Worm (Caenorhabditis elegans): Measurements from ENCODE around the gene F21H7.5.

ce11 chrV:16237223-16237622 is at the start of gene F21H7.5:
- TF ChIP-seq nhr-76 (tag; optimal IDR thresholded peaks at IDR 0.05) (no peak), mes-2 (tag; optimal IDR thresholded peaks at IDR 0.05; ENCODE audit: poor library complexity, severe bottlenecking) (no peak), dve-1 (tag; optimal IDR thresholded peaks at IDR 0.05; ENCODE audit: insufficient read depth) (no peak), unc-62 (GFP tag; optimal IDR thresholded peaks at IDR 0.05 in 1 of 2) (no peak), unc-62 (tag; optimal IDR thresholded peaks at IDR 0.05) (no peak), egl-27 (tag; optimal IDR thresholded peaks at IDR 0.05) (no peak), ceh-32 (tag; optimal IDR thresholded peaks at IDR 0.05; ENCODE audit: poor library complexity) (no peak)
